Fruit fly (Drosophila melanogaster): ENCODE data around the gene Itgbn.
A peak's percentile ranks its signal among the peaks of the same experiment; 100 is the strongest.

Itgbn gene

dm6 chr2L:21005458-21005857 is 47.4 kb upstream of the Itgbn start (continued):
- TF ChIP-seq unpg (GFP tag; optimal IDR thresholded peaks at IDR 0.05) = peak; percentile 16
- TF ChIP-seq knrl (GFP tag; IDR thresholded peaks at IDR 0.05; ENCODE audit: partially characterized antibody) = no peak
- peak; percentile 23 for TF ChIP-seq dmrt99B (tag; optimal IDR thresholded peaks at IDR 0.05)
- peak; percentile 5 for TF ChIP-seq Ssrp (tag; optimal IDR thresholded peaks at IDR 0.05)
- TF ChIP-seq CG17361 (GFP tag; IDR thresholded peaks at IDR 0.05) = 0 out of 3 replicates have a peak, but pooled peaks have one; percentile 23
- TF ChIP-seq CG12391 (tag; optimal IDR thresholded peaks at IDR 0.05) = peak; percentile 8
- TF ChIP-seq CG8089 (GFP tag; optimal IDR thresholded peaks at IDR 0.05) = no peak
- TF ChIP-seq gem (tag; optimal IDR thresholded peaks at IDR 0.05) = peak; percentile 50

dm6 chr2L:21006592-21006991 is 46.2 kb upstream of the Itgbn start:
- no peak for TF ChIP-seq btn (GFP tag; optimal IDR thresholded peaks at IDR 0.05)
- peak; percentile 12 for TF ChIP-seq gem (tag; optimal IDR thresholded peaks at IDR 0.05)
- peak in 1 of 2 experiments; percentile 39 for TF ChIP-seq bsh (GFP tag; optimal IDR thresholded peaks at IDR 0.05)

DNA sequence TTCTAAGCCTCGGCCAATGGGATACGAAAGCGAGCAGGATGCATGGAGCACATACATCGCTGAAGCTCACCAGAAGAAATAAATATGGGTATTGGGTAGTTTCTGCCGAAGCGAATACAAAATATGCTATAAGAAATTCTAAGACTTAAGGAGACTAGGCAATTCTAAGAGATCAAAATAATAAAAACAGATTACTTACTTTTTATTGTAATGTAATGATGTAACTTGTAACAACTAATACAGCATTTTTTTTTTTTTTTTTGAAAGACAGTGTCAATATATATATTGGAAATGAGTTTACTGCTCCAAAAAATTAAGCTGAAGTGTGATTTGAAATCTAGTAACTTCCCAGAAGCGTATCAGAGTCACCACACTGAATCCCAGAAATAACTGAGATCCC is 44.2 kb upstream of the Itgbn start:
- peak; percentile 12 for TF ChIP-seq corto (GFP tag; optimal IDR thresholded peaks at IDR 0.05)
- no peak for TF ChIP-seq wor (GFP tag; IDR thresholded peaks at IDR 0.05)

dm6 chr2L:21009310-21010119 is 43.3 kb upstream of the Itgbn start:
- no peak for TF ChIP-seq ato (GFP tag; IDR thresholded peaks at IDR 0.05; ENCODE audit: partially characterized antibody)
- no peak for TF ChIP-seq CG43689 (GFP tag; IDR thresholded peaks at IDR 0.05)
- TF ChIP-seq ttk (GFP tag; IDR thresholded peaks at IDR 0.05) = peak; percentile 65; the same call in 1 of the 2 replicates
- TF ChIP-seq CrebB (tag; optimal IDR thresholded peaks at IDR 0.05) = peak; percentile 46
- peak; percentile 84 for TF ChIP-seq CG16815 (GFP tag; optimal IDR thresholded peaks at IDR 0.05)
- TF ChIP-seq Sry-δ (GFP tag; optimal IDR thresholded peaks at IDR 0.05) = peak; percentile 17
- TF ChIP-seq lbe (GFP tag; optimal IDR thresholded peaks at IDR 0.05) = peak; percentile 97
- TF ChIP-seq Ets65A (GFP tag) = peak; percentile 57
- TF ChIP-seq CG10959 (GFP tag; IDR thresholded peaks at IDR 0.05) = peak; percentile 90; the same call in 1 of the 2 replicates
- no peak for TF ChIP-seq Hand (GFP tag; optimal IDR thresholded peaks at IDR 0.05)
- peak in 1 of 3 experiments; percentile 94 for TF ChIP-seq lola (GFP tag; optimal IDR thresholded peaks at IDR 0.05)
- peak; percentile 69 for TF ChIP-seq ind (GFP tag; optimal IDR thresholded peaks at IDR 0.05)
- peak; percentile 87 for TF ChIP-seq fd96Cb (tag; optimal IDR thresholded peaks at IDR 0.05)
- peak; percentile 63 for TF ChIP-seq stwl (tag; optimal IDR thresholded peaks at IDR 0.05)
- no peak for TF ChIP-seq luna (GFP tag; optimal IDR thresholded peaks at IDR 0.05)
- peak in 1 of 2 experiments; percentile 51 for TF ChIP-seq Eip74EF (GFP tag; optimal IDR thresholded peaks at IDR 0.05)
- TF ChIP-seq gsb (GFP tag; IDR thresholded peaks at IDR 0.05) = no peak
- TF ChIP-seq sens (GFP tag) = peak; percentile 98
- no peak for TF ChIP-seq CG13894 (tag; optimal IDR thresholded peaks at IDR 0.05)
- TF ChIP-seq NC2β (GFP tag; optimal IDR thresholded peaks at IDR 0.05) = peak; percentile 71
- no peak for TF ChIP-seq ftz-f1 (GFP tag; optimal IDR thresholded peaks at IDR 0.05)
- peak; percentile 84 for TF ChIP-seq sisA (GFP tag; IDR thresholded peaks at IDR 0.05)
- peak; percentile 49 for TF ChIP-seq Atf3 (GFP tag; optimal IDR thresholded peaks at IDR 0.05)
- peak; percentile 56 for TF ChIP-seq MTF-1 (GFP tag; optimal IDR thresholded peaks at IDR 0.05; ENCODE audit: borderline replicate concordance)
- TF ChIP-seq sima (GFP tag; optimal IDR thresholded peaks at IDR 0.05) = peak; percentile 50
- TF ChIP-seq amos (GFP tag; IDR thresholded peaks at IDR 0.05; ENCODE audit: partially characterized antibody) = no peak
- peak; percentile 59 for TF ChIP-seq ewg (GFP tag; optimal IDR thresholded peaks at IDR 0.05)
- peak; percentile 77 for TF ChIP-seq Antp (GFP tag; optimal IDR thresholded peaks at IDR 0.05)
- TF ChIP-seq CG8944 (GFP tag; optimal IDR thresholded peaks at IDR 0.05) = peak; percentile 56
- peak; percentile 59 for TF ChIP-seq CG18476 (GFP tag; optimal IDR thresholded peaks at IDR 0.05)
- peak; percentile 15 for TF ChIP-seq CG12769 (tag; optimal IDR thresholded peaks at IDR 0.05)

Measured in whole organism, embryonic.